Worm (Caenorhabditis elegans) whole organism, midembryonic: ENCODE measurements around the gene gpcp-1.

Source experiments
- T22C8.4 ChIP-seq: fragments of 200-800 bp; sonication (Bioruptor generic); IDR thresholded peaks from 2 replicates; pipeline ENCODE4 v1.3.6; 2022; ENCODE audit warnings: missing genetic modification characterization, missing compliant biosample characterization
- cog-1 ChIP-seq: sonication (generic microtip); optimal IDR thresholded peaks from 2 replicates; lab custom pipeline; 2016; ENCODE audit warnings: missing genetic modification characterization, missing compliant biosample characterization
- flt-1 ChIP-seq: fragments of 200-800 bp; sonication (Bioruptor generic); IDR thresholded peaks from 2 replicates; pipeline ENCODE4 v1.3.6; 2022; ENCODE audit warnings: missing genetic modification characterization, missing compliant biosample characterization
- klf-2 ChIP-seq: fragments of 200-800 bp; sonication (Bioruptor generic); conservative IDR thresholded peaks from 2 replicates; pipeline ENCODE4 v1.3.6; 2022; ENCODE audit warnings: missing genetic modification reagents, missing genetic modification characterization, missing compliant biosample characterization
- med-1 ChIP-seq: sonication (generic microtip); optimal IDR thresholded peaks from 2 replicates; lab custom pipeline; 2017; ENCODE audit warnings: missing genetic modification characterization, mild to moderate bottlenecking, missing compliant biosample characterization, antibody characterized with exemption, missing genetic modification reagents; ENCODE audit not compliant: insufficient read depth
- ref-1 ChIP-seq: fragments of 200-800 bp; sonication (Bioruptor generic); conservative IDR thresholded peaks from 2 replicates; pipeline ENCODE4 v1.3.6; 2022; ENCODE audit warnings: missing genetic modification reagents, missing genetic modification characterization, missing compliant biosample characterization
- tab-1 ChIP-seq: fragments of 200-800 bp; sonication (Bioruptor generic); IDR thresholded peaks from 2 replicates; pipeline ENCODE4 v1.3.6; 2022; ENCODE audit warnings: missing genetic modification characterization, missing compliant biosample characterization
- ztf-23 ChIP-seq: fragments of 200-800 bp; sonication (Bioruptor generic); IDR thresholded peaks from 2 replicates; pipeline ENCODE4 v1.3.6; 2022; ENCODE audit warnings: missing genetic modification reagents, missing genetic modification characterization, missing compliant biosample characterization
- ztf-29 ChIP-seq: fragments of 200-800 bp; sonication (Bioruptor generic); IDR thresholded peaks from 2 replicates; pipeline ENCODE4 v1.3.6; 2022; ENCODE audit warnings: missing genetic modification reagents, missing genetic modification characterization, missing compliant biosample characterization

DNA sequence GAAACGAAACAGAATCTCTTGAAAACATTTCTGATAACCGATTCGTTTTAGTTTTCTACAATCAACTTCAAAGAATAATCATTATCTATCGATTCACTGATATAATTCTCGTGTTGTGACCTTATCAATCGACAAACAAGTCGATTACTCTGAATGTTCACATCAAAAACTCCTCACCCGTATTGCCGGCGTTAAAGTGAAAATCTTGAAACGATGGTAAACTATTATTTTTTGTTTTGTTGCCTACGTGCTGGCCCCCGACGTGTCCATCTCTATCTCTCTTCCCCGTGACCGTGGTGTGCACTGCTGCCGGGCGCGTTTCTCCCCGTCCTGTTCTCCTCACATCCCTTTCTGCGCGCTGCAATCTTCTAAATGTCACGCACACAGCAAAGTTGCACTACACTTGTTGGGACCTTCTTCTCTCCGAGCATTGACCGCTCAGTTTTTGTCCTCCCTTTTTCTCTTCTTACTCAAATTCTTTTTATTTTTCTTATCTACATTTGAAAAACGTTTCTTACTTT lies 20.5 kb downstream of the gpcp-1 start:
- TF ChIP-seq cog-1 (no peak), flt-1 (GFP tag; lab: Robert Waterston, UW) (no peak), ztf-29 (no peak), tab-1 (GFP tag; lab: Robert Waterston, UW) (no peak), klf-2 (GFP tag; lab: Robert Waterston, UW) (no peak), ref-1 (GFP tag; lab: Robert Waterston, UW) (no peak), ztf-23 (no peak), T22C8.4 (GFP tag; lab: Robert Waterston, UW) (no peak), med-1 (GFP tag; lab: Kevin White, UChicago) (no peak)
